Fruit fly (Drosophila melanogaster) whole organism, larva: ENCODE results near the gene dib.

Experiments
- noc ChIP-seq: fragments of 200-800 bp; sonication (Bioruptor generic); optimal IDR thresholded peaks from 3 replicates; lab custom pipeline; 2019; ENCODE audit warnings: missing biosample characterization, mild to moderate bottlenecking, missing genetic modification characterization, moderate library complexity

The dib gene

dm6 chr3L:4061921-4062474, at the start of gene dib:
Gene dib (plus strand): TSS chr3L:4062292.
- TF ChIP-seq noc (tag; lab: Kevin White, UChicago): no peak

dm6 chr3L:4014349-4014748, 47.7 kb upstream of the dib start:
- no peak for TF ChIP-seq noc (tag; lab: Kevin White, UChicago)

dm6 chr3L:4016754-4017153, 45.3 kb upstream of the dib start:
- TF ChIP-seq noc (tag; lab: Kevin White, UChicago): no peak

- TF ChIP-seq noc (tag; lab: Kevin White, UChicago): no peak
These were observed 43.7 kb upstream of the dib start, which contains the start of gene FoxL1 for dm6 chr3L:4018228-4018928. Gene FoxL1 (plus strand): TSS chr3L:4018878.

- no peak for TF ChIP-seq noc (tag; lab: Kevin White, UChicago)
These were observed 40.7 kb upstream of the dib start, which contains the start of gene Mul1 for dm6 chr3L:4021260-4021831. Gene Mul1 (plus strand): TSS chr3L:4021457.

- no peak for TF ChIP-seq noc (tag; lab: Kevin White, UChicago)
These were observed 37.6 kb upstream of the dib start for dm6 chr3L:4024464-4024863.

dm6 chr3L:4025738-4026505, 36.2 kb upstream of the dib start, which contains the start of gene CG11594:
Gene CG11594 (minus strand): TSS chr3L:4026011.
- no peak for TF ChIP-seq noc (tag; lab: Kevin White, UChicago)

dm6 chr3L:4026506-4026868, 35.6 kb upstream of the dib start, which contains the start of gene Gr64a:
Gene Gr64a (plus strand): TSS chr3L:4026769.
- no peak for TF ChIP-seq noc (tag; lab: Kevin White, UChicago)

dm6 chr3L:4028305-4028704, 33.8 kb upstream of the dib start, which contains the start of the genes Gr64b and Gr64c:
Gene Gr64b (plus strand): TSS chr3L:4028605.
Gene Gr64c (plus strand): TSS chr3L:4028605.
- TF ChIP-seq noc (tag; lab: Kevin White, UChicago): no peak

dm6 chr3L:4031762-4032161, 30.3 kb upstream of the dib start, which contains the start of the genes Gr64d and Gr64e:
Gene Gr64d (plus strand): TSS chr3L:4032062.
Gene Gr64e (plus strand): TSS chr3L:4032141.
- TF ChIP-seq noc (tag; lab: Kevin White, UChicago): no peak

dm6 chr3L:4035499-4035898, 26.6 kb upstream of the dib start, which contains the start of gene Gr64f:
Gene Gr64f (plus strand): TSS chr3L:4035799.
- TF ChIP-seq noc (tag; lab: Kevin White, UChicago): no peak

dm6 chr3L:4040247-4040925, 21.7 kb upstream of the dib start, which contains the start of the genes CG11593 and Rcd5:
Gene CG11593 (minus strand): TSS chr3L:4040482.
Gene Rcd5 (plus strand): TSS chr3L:4040529.
- no peak for TF ChIP-seq noc (tag; lab: Kevin White, UChicago)

- no peak for TF ChIP-seq noc (tag; lab: Kevin White, UChicago)
These were observed 17.6 kb upstream of the dib start for dm6 chr3L:4044497-4044896.

- no peak for TF ChIP-seq noc (tag; lab: Kevin White, UChicago)
These were observed 15.8 kb upstream of the dib start, which contains the start of gene CG1136 for dm6 chr3L:4046289-4046688. Gene CG1136 (plus strand): TSS chr3L:4046596.

- TF ChIP-seq noc (tag; lab: Kevin White, UChicago): no peak
These were observed 14.5 kb upstream of the dib start, which contains the start of gene Dpy-30L2 for dm6 chr3L:4047635-4048034. Gene Dpy-30L2 (minus strand): TSS chr3L:4047735.
